Fruit fly (Drosophila melanogaster) whole organism, embryonic: Measurements from ENCODE around the gene CG8117.
A peak's percentile ranks its signal among the peaks of the same experiment; 100 is the strongest.

Experiments
- CG10274 ChIP-seq: fragments of 200-800 bp; sonication (Bioruptor generic); optimal IDR thresholded peaks from 3 replicates; lab custom pipeline; 2017; ENCODE audit warnings: missing biosample characterization, mild to moderate bottlenecking, missing genetic modification characterization
- CG10321 ChIP-seq: fragments of 200-800 bp; sonication (Bioruptor generic); IDR thresholded peaks from 2 replicates; pipeline ENCODE4 v1.3.6; 2022; ENCODE audit warnings: missing biosample characterization, missing genetic modification characterization
- CG11696 ChIP-seq: fragments of 200-800 bp; sonication (Bioruptor generic); IDR thresholded peaks from 2 replicates; pipeline ENCODE4 v1.3.6; 2022; ENCODE audit warnings: missing biosample characterization, missing genetic modification characterization
- CG11723 ChIP-seq: fragments of 200-800 bp; sonication (Bioruptor generic); optimal IDR thresholded peaks from 2 replicates; lab custom pipeline; 2017; ENCODE audit warnings: missing biosample characterization, mild to moderate bottlenecking, missing genetic modification characterization
- CG14667 ChIP-seq: fragments of 200-800 bp; sonication (Bioruptor generic); IDR thresholded peaks from 2 replicates; pipeline ENCODE4 v1.3.6; 2022; ENCODE audit warnings: missing biosample characterization, missing genetic modification characterization
- CG14860 ChIP-seq: fragments of 200-800 bp; sonication (Bioruptor generic); IDR thresholded peaks from 3 replicates; pipeline ENCODE4 v1.3.6; 2022; ENCODE audit warnings: missing biosample characterization, missing genetic modification characterization; ENCODE audit not compliant: partially characterized antibody
- CG1529 ChIP-seq: fragments of 200-800 bp; sonication (Bioruptor generic); optimal IDR thresholded peaks from 3 replicates; lab custom pipeline; 2018; ENCODE audit warnings: missing biosample characterization, missing genetic modification characterization
- CG1647 ChIP-seq: fragments of 200-800 bp; sonication (Bioruptor generic); optimal IDR thresholded peaks from 3 replicates; lab custom pipeline; 2016; ENCODE audit warnings: missing biosample characterization, missing genetic modification characterization
- CG17328 ChIP-seq: fragments of 200-800 bp; sonication (Bioruptor generic); IDR thresholded peaks from 2 replicates; pipeline ENCODE4 v1.3.6; 2022; ENCODE audit warnings: missing biosample characterization, missing genetic modification characterization
- CG18619 ChIP-seq: fragments of 200-800 bp; sonication (Bioruptor generic); optimal IDR thresholded peaks from 3 replicates; lab custom pipeline; 2017; ENCODE audit warnings: missing biosample characterization, mild to moderate bottlenecking, missing genetic modification characterization
- CG30020 ChIP-seq: fragments of 200-800 bp; optimal IDR thresholded peaks from 2 replicates; lab custom pipeline; 2019; ENCODE audit warnings: missing biosample characterization, mild to moderate bottlenecking, missing genetic modification characterization, moderate library complexity
- CG34224 ChIP-seq: fragments of 200-800 bp; sonication (Bioruptor generic); IDR thresholded peaks from 3 replicates; pipeline ENCODE4 v1.3.6; 2022; ENCODE audit warnings: missing biosample characterization, missing genetic modification characterization; ENCODE audit not compliant: partially characterized antibody
- CG6683 ChIP-seq: fragments of 200-800 bp; sonication (Bioruptor generic); optimal IDR thresholded peaks from 2 replicates; lab custom pipeline; 2017; ENCODE audit warnings: missing biosample characterization, mild to moderate bottlenecking, missing genetic modification characterization, missing genetic modification reagents
- CG7271 ChIP-seq: fragments of 200-800 bp; sonication (Bioruptor generic); optimal IDR thresholded peaks from 2 replicates; lab custom pipeline; 2018; ENCODE audit warnings: missing biosample characterization, mild to moderate bottlenecking, missing genetic modification characterization, moderate library complexity
- CG7372 ChIP-seq: fragments of 200-800 bp; sonication (Bioruptor generic); IDR thresholded peaks from 2 replicates; pipeline ENCODE4 v1.3.6; 2022; ENCODE audit warnings: missing biosample characterization, missing genetic modification characterization
- CG9876 ChIP-seq: fragments of 200-800 bp; sonication (Bioruptor generic); optimal IDR thresholded peaks from 2 replicates; lab custom pipeline; 2016; ENCODE audit warnings: missing biosample characterization, missing genetic modification characterization
- CkIIα-i1 ChIP-seq: fragments of 200-800 bp; sonication (Bioruptor generic); IDR thresholded peaks from 2 replicates; pipeline ENCODE4 v1.3.6; 2022; ENCODE audit warnings: missing biosample characterization, missing genetic modification characterization
- E2f1 ChIP-seq: fragments of 200-800 bp; sonication (Bioruptor generic); IDR thresholded peaks from 2 replicates; pipeline ENCODE4 v1.3.6; 2022; ENCODE audit warnings: missing biosample characterization, missing genetic modification characterization
- E2f2 ChIP-seq: fragments of 200-800 bp; sonication (Bioruptor generic); IDR thresholded peaks from 2 replicates; pipeline ENCODE4 v1.3.6; 2022; ENCODE audit warnings: missing biosample characterization, missing genetic modification characterization
- Gug ChIP-seq: fragments of 200-800 bp; sonication (Bioruptor generic); IDR thresholded peaks from 4 replicates; pipeline ENCODE4 v1.3.6; 2022; ENCODE audit warnings: missing biosample characterization, missing genetic modification characterization
- HLH4C ChIP-seq: fragments of 200-800 bp; sonication (Bioruptor generic); IDR thresholded peaks from 3 replicates; pipeline ENCODE4 v1.3.6; 2022; ENCODE audit warnings: missing biosample characterization, missing genetic modification characterization; ENCODE audit not compliant: partially characterized antibody
- HmgZ ChIP-seq: fragments of 200-800 bp; sonication (Bioruptor generic); optimal IDR thresholded peaks from 2 replicates; lab custom pipeline; 2018; ENCODE audit warnings: missing biosample characterization, mild to moderate bottlenecking, missing genetic modification characterization
- Hr51 ChIP-seq, 2 experiments: fragments of 200-800 bp; sonication (Bioruptor generic); optimal IDR thresholded peaks; 2 replicates in 1 of 2; 3 replicates in 1 of 2; lab custom pipeline; 2016 to 2018; ENCODE audit warnings: missing biosample characterization in 2 of 2, missing genetic modification characterization in 2 of 2, mild to moderate bottlenecking in 1 of 2, moderate library complexity in 1 of 2
- Neu2 ChIP-seq: fragments of 200-800 bp; sonication (Bioruptor generic); optimal IDR thresholded peaks from 3 replicates; lab custom pipeline; 2016; ENCODE audit warnings: missing biosample characterization, missing genetic modification characterization, borderline replicate concordance
- Nf-YC ChIP-seq: fragments of 200-800 bp; optimal IDR thresholded peaks from 3 replicates; lab custom pipeline; 2019; ENCODE audit warnings: missing biosample characterization, mild to moderate bottlenecking, missing genetic modification characterization, moderate library complexity
- Sry-δ ChIP-seq: fragments of 200-800 bp; sonication (Bioruptor generic); optimal IDR thresholded peaks from 2 replicates; lab custom pipeline; 2016; ENCODE audit warnings: missing biosample characterization, missing genetic modification characterization
- Taf1 ChIP-seq: fragments of 200-800 bp; sonication (Bioruptor generic); IDR thresholded peaks from 2 replicates; pipeline ENCODE4 v1.3.6; 2022; ENCODE audit warnings: missing biosample characterization, missing genetic modification characterization
- Trl ChIP-seq, 3 experiments: fragments of >200 bp in 2 of 3; fragments of 200-800 bp in 1 of 3; sonication (Bioruptor generic) in 1 of 3; optimal IDR thresholded peaks; 2 replicates in 1 of 3; 3 replicates in 2 of 3; lab custom pipeline; 2016 to 2017; ENCODE audit warnings: missing biosample characterization in 1 of 3, missing genetic modification characterization in 1 of 3
- Usf ChIP-seq: fragments of 200-800 bp; sonication (Bioruptor generic); optimal IDR thresholded peaks from 2 replicates; lab custom pipeline; 2017; ENCODE audit warnings: missing genotype, missing biosample characterization, missing genetic modification characterization
- Vsx1 ChIP-seq: fragments of 200-800 bp; sonication (Bioruptor generic); optimal IDR thresholded peaks from 2 replicates; lab custom pipeline; 2017; ENCODE audit warnings: missing biosample characterization, mild to moderate bottlenecking, missing genetic modification characterization, missing genetic modification reagents
- YL-1 ChIP-seq: fragments of 200-800 bp; sonication (Bioruptor generic); optimal IDR thresholded peaks from 3 replicates; lab custom pipeline; 2017; ENCODE audit warnings: missing biosample characterization, mild to moderate bottlenecking, missing genetic modification characterization
- amos ChIP-seq: fragments of 200-800 bp; sonication (Bioruptor generic); IDR thresholded peaks from 2 replicates; pipeline ENCODE4 v1.3.6; 2022; ENCODE audit warnings: missing biosample characterization, missing genetic modification characterization; ENCODE audit not compliant: partially characterized antibody
- ap ChIP-seq: fragments of 200-800 bp; sonication (Bioruptor generic); IDR thresholded peaks from 2 replicates; pipeline ENCODE4 v1.3.6; 2022; ENCODE audit warnings: missing biosample characterization, missing genetic modification characterization
- bbx ChIP-seq: fragments of 200-800 bp; sonication (Bioruptor generic); IDR thresholded peaks from 2 replicates; pipeline ENCODE4 v1.3.6; 2022; ENCODE audit warnings: missing biosample characterization, missing genetic modification characterization; ENCODE audit not compliant: partially characterized antibody
- bcd ChIP-seq: fragments of 200-800 bp; sonication (Bioruptor generic); optimal IDR thresholded peaks from 2 replicates; lab custom pipeline; 2017; ENCODE audit warnings: missing biosample characterization, mild to moderate bottlenecking, missing genetic modification characterization
- bigmax ChIP-seq: fragments of 200-800 bp; sonication (Bioruptor generic); optimal IDR thresholded peaks from 2 replicates; lab custom pipeline; 2018; ENCODE audit warnings: missing biosample characterization, mild to moderate bottlenecking, missing genetic modification characterization
- exex ChIP-seq: fragments of 200-800 bp; sonication (Bioruptor generic); optimal IDR thresholded peaks from 4 replicates; lab custom pipeline; 2018; ENCODE audit warnings: missing biosample characterization, mild to moderate bottlenecking, missing genetic modification characterization, moderate library complexity
- hth ChIP-seq: fragments of >200 bp; optimal IDR thresholded peaks from 2 replicates; lab custom pipeline; 2017; ENCODE audit warnings: inconsistent platforms
- jigr1 ChIP-seq: fragments of 200-800 bp; sonication (Bioruptor generic); IDR thresholded peaks from 3 replicates; pipeline ENCODE4 v1.3.6; 2022; ENCODE audit warnings: missing biosample characterization, missing genetic modification characterization
- ken ChIP-seq: fragments of 200-800 bp; sonication (Bioruptor generic); IDR thresholded peaks from 3 replicates; pipeline ENCODE4 v1.3.6; 2022; ENCODE audit warnings: missing biosample characterization, missing genetic modification characterization
- knrl ChIP-seq: fragments of 200-800 bp; sonication (Bioruptor generic); IDR thresholded peaks from 3 replicates; pipeline ENCODE4 v1.3.6; 2022; ENCODE audit warnings: missing biosample characterization, missing genetic modification characterization; ENCODE audit not compliant: partially characterized antibody
- lab ChIP-seq: fragments of 200-800 bp; sonication (Bioruptor generic); optimal IDR thresholded peaks from 3 replicates; lab custom pipeline; 2017; ENCODE audit warnings: missing biosample characterization, missing genetic modification characterization, mild to moderate bottlenecking, moderate library complexity, missing genetic modification reagents
- oc ChIP-seq: fragments of 200-800 bp; sonication (Bioruptor generic); optimal IDR thresholded peaks from 2 replicates; lab custom pipeline; 2018; ENCODE audit warnings: missing biosample characterization, mild to moderate bottlenecking, missing genetic modification characterization, moderate library complexity
- odd ChIP-seq: fragments of 200-800 bp; sonication (Bioruptor generic); optimal IDR thresholded peaks from 2 replicates; lab custom pipeline; 2017; ENCODE audit warnings: missing biosample characterization, mild to moderate bottlenecking, missing genetic modification characterization
- repo ChIP-seq: fragments of 200-800 bp; sonication (Bioruptor generic); optimal IDR thresholded peaks from 2 replicates; lab custom pipeline; 2016; ENCODE audit warnings: missing biosample characterization, missing genetic modification characterization
- sima ChIP-seq: fragments of 200-800 bp; sonication (Bioruptor generic); optimal IDR thresholded peaks from 2 replicates; lab custom pipeline; 2016; ENCODE audit warnings: missing biosample characterization, missing genetic modification characterization
- so ChIP-seq: fragments of 200-800 bp; sonication (Bioruptor generic); IDR thresholded peaks from 3 replicates; pipeline ENCODE4 v1.3.6; 2022; ENCODE audit warnings: missing biosample characterization, missing genetic modification characterization
- tap ChIP-seq: fragments of 200-800 bp; optimal IDR thresholded peaks from 3 replicates; lab custom pipeline; 2019; ENCODE audit warnings: missing biosample characterization, mild to moderate bottlenecking, missing genetic modification characterization, moderate library complexity
- vfl ChIP-seq: fragments of 200-800 bp; sonication (Bioruptor generic); optimal IDR thresholded peaks from 2 replicates; lab custom pipeline; 2016; ENCODE audit warnings: missing biosample characterization, missing genetic modification characterization
- z ChIP-seq: fragments of 200-800 bp; sonication (Bioruptor generic); IDR thresholded peaks from 3 replicates; pipeline ENCODE4 v1.3.6; 2022; ENCODE audit warnings: missing biosample characterization, missing genetic modification characterization

The CG8117 gene

DNA sequence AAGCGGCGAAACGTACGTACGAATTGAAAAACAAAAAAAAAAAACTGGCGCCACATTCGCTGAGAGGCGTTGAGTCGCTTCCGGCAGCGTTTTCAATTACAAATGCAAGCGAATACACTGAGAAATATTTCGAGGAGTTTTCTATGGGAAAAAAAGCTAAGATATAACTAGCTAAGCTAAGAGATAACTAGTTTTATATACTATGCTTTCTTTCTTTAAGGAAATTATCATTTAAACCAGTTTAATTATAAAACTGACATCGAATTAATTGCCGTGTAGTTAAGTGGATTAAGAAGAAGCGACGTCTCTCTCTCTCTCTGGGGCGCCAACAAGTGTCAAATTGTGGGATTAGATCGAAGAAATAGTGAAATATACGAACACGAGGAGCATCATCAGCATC is 28.6 kb upstream of the CG8117 start (continued):
- no peak for TF ChIP-seq HmgZ
- TF ChIP-seq CG11723 (GFP tag; lab: Kevin White, UChicago) = no peak
- peak; percentile 61; the same call in 1 of the 2 replicates for TF ChIP-seq CG17328
- no peak for TF ChIP-seq hth (lab: Kevin White, UChicago)
- peak; percentile 61 for TF ChIP-seq bcd (GFP tag; lab: Kevin White, UChicago)
- TF ChIP-seq sima (GFP tag; lab: Kevin White, UChicago) = peak; percentile 3
- no peak for TF ChIP-seq z (GFP tag; lab: Robert Waterston, UW)
- peak; percentile 23; the same call in 1 of the 2 replicates for TF ChIP-seq E2f2 (GFP tag; lab: Robert Waterston, UW)
- TF ChIP-seq Usf (GFP tag; lab: Kevin White, UChicago) = no peak
- peak; percentile 57; the same call in 1 of the 3 replicates for TF ChIP-seq ken
- TF ChIP-seq vfl (GFP tag; lab: Kevin White, UChicago) = no peak
- no peak for TF ChIP-seq CG14667 (GFP tag; lab: Robert Waterston, UW)
- TF ChIP-seq knrl (GFP tag; lab: Robert Waterston, UW) = no peak
- TF ChIP-seq oc = peak; percentile 78
- TF ChIP-seq Sry-δ = peak; percentile 24
- TF ChIP-seq CG1529 (GFP tag; lab: Kevin White, UChicago) = peak; percentile 43
- TF ChIP-seq CG14860 = no peak
- no peak for TF ChIP-seq Vsx1
- no peak for TF ChIP-seq amos (GFP tag; lab: Robert Waterston, UW)
- TF ChIP-seq CG7271 (tag; lab: Kevin White, UChicago) = no peak
- TF ChIP-seq ap (GFP tag; lab: Robert Waterston, UW) = peak; percentile 13; the same call in 1 of the 2 replicates
- no peak for TF ChIP-seq CkIIα-i1 (GFP tag; lab: Robert Waterston, UW)
- TF ChIP-seq HLH4C (GFP tag; lab: Robert Waterston, UW) = no peak
- TF ChIP-seq CG34224 (GFP tag; lab: Robert Waterston, UW) = no peak
- TF ChIP-seq E2f1 (GFP tag; lab: Robert Waterston, UW) = no peak
- no peak for TF ChIP-seq CG10321
- TF ChIP-seq CG7372 (GFP tag; lab: Robert Waterston, UW) = peak; percentile 48; the same call in 1 of the 2 replicates
- TF ChIP-seq lab (GFP tag; lab: Kevin White, UChicago) = peak; percentile 58
- TF ChIP-seq CG10274 (GFP tag; lab: Kevin White, UChicago) = no peak
- TF ChIP-seq CG30020 (tag; lab: Kevin White, UChicago) = no peak
- TF ChIP-seq Nf-YC = no peak
- TF ChIP-seq odd (GFP tag; lab: Kevin White, UChicago) = no peak
- no peak for TF ChIP-seq bbx (GFP tag; lab: Robert Waterston, UW)
- TF ChIP-seq CG1647 = no peak
- TF ChIP-seq jigr1 (GFP tag; lab: Robert Waterston, UW) = no peak
- TF ChIP-seq CG18619 (GFP tag; lab: Kevin White, UChicago) = peak; percentile 18
- no peak for TF ChIP-seq repo
- no peak for TF ChIP-seq CG9876 (GFP tag; lab: Kevin White, UChicago)
- TF ChIP-seq YL-1 (GFP tag; lab: Kevin White, UChicago) = no peak
- TF ChIP-seq CG11696 (GFP tag; lab: Robert Waterston, UW) = 0 out of 2 replicates have a peak, but pooled peaks have one; percentile 37
- TF ChIP-seq Hr51 (GFP tag; optimal IDR thresholded peaks at IDR 0.05; lab: Kevin White, UChicago) = peak in 1 of 2 experiments; percentile 76
- TF ChIP-seq Gug (GFP tag; lab: Robert Waterston, UW) = no peak
- no peak for TF ChIP-seq bigmax (GFP tag; lab: Kevin White, UChicago)
- TF ChIP-seq Neu2 (GFP tag; lab: Kevin White, UChicago) = no peak
- TF ChIP-seq exex = no peak
- TF ChIP-seq so (GFP tag; lab: Robert Waterston, UW) = peak; percentile 70; the same call in 2 of the 3 replicates
- TF ChIP-seq tap (tag; lab: Kevin White, UChicago) = peak; percentile 63
- TF ChIP-seq Trl (optimal IDR thresholded peaks at IDR 0.05; lab: Kevin White, UChicago) = no peak
- peak; percentile 19 for TF ChIP-seq Trl (GFP tag; optimal IDR thresholded peaks at IDR 0.05; lab: Kevin White, UChicago)
- no peak for TF ChIP-seq Taf1 (GFP tag; lab: Robert Waterston, UW)
- TF ChIP-seq CG6683 (GFP tag; lab: Kevin White, UChicago) = no peak
